Worm (Caenorhabditis elegans) whole organism, young adult: Measurements from ENCODE around the gene B0464.6.
A peak's percentile ranks its signal among the peaks of the same experiment; 100 is the strongest.

Source experiments
- C17E4.6 ChIP-seq: fragments of 200-800 bp; sonication (Bioruptor generic); IDR thresholded peaks from 2 replicates; pipeline ENCODE4 v1.3.6; 2022; ENCODE audit warnings: missing genetic modification reagents, missing genetic modification characterization, missing compliant biosample characterization
- F22D6.2 ChIP-seq: sonication (generic microtip); optimal IDR thresholded peaks from 2 replicates; lab custom pipeline; 2016; ENCODE audit warnings: mild to moderate bottlenecking, missing genetic modification characterization, missing compliant biosample characterization
- F33H1.4 ChIP-seq: fragments of 200-800 bp; sonication (Bioruptor generic); IDR thresholded peaks from 2 replicates; pipeline ENCODE4 v1.3.6; 2022; ENCODE audit warnings: missing genetic modification reagents, missing genetic modification characterization, missing compliant biosample characterization
- F49E8.2 ChIP-seq: sonication (generic microtip); optimal IDR thresholded peaks from 3 replicates; lab custom pipeline; 2017; ENCODE audit warnings: missing genetic modification characterization, mild to moderate bottlenecking, missing compliant biosample characterization, antibody characterized with exemption, moderate library complexity; ENCODE audit not compliant: insufficient read depth
- F57C9.4 ChIP-seq: sonication (generic microtip); optimal IDR thresholded peaks from 2 replicates; lab custom pipeline; 2017; ENCODE audit warnings: mild to moderate bottlenecking, missing genetic modification characterization, missing compliant biosample characterization
- K11D2.4 ChIP-seq: fragments of 200-800 bp; sonication (Bioruptor generic); IDR thresholded peaks from 2 replicates; pipeline ENCODE4 v1.3.6; 2022; ENCODE audit warnings: missing genetic modification reagents, missing genetic modification characterization, missing compliant biosample characterization
- aptf-2 ChIP-seq: fragments of 200-800 bp; sonication (Bioruptor generic); conservative IDR thresholded peaks from 2 replicates; pipeline ENCODE4 v1.3.6; 2022; ENCODE audit warnings: missing genetic modification reagents, missing genetic modification characterization, missing compliant biosample characterization
- atf-7 ChIP-seq: sonication (generic microtip); optimal IDR thresholded peaks from 2 replicates; lab custom pipeline; 2017; ENCODE audit warnings: mild to moderate bottlenecking, missing genetic modification characterization, missing compliant biosample characterization
- attf-5 ChIP-seq: fragments of 200-800 bp; sonication (Bioruptor generic); optimal IDR thresholded peaks from 2 replicates; lab custom pipeline; 2018; ENCODE audit warnings: mild to moderate bottlenecking, missing genetic modification characterization, missing compliant biosample characterization
- cebp-1 ChIP-seq, 2 experiments: fragments of 200-800 bp in 1 of 2; sonication (Bioruptor generic) in 1 of 2; sonication (generic microtip) in 1 of 2; IDR thresholded peaks in 1 of 2; optimal IDR thresholded peaks in 1 of 2; 2 replicates each; pipeline versions ENCODE4 v1.3.6 to Lab custom; 2017 to 2022; ENCODE audit warnings: missing compliant biosample characterization in 2 of 2, missing genetic modification characterization in 2 of 2, mild to moderate bottlenecking in 1 of 2, missing genetic modification reagents in 1 of 2, moderate library complexity in 1 of 2
- cebp-2 ChIP-seq: fragments of 200-800 bp; sonication (Bioruptor generic); IDR thresholded peaks from 2 replicates; pipeline ENCODE4 v1.3.6; 2022; ENCODE audit warnings: missing genetic modification characterization, missing compliant biosample characterization
- ceh-91 ChIP-seq: fragments of 200-800 bp; sonication (Bioruptor generic); IDR thresholded peaks from 2 replicates; pipeline ENCODE4 v1.3.6; 2022; ENCODE audit warnings: missing genetic modification reagents, missing genetic modification characterization, missing compliant biosample characterization
- dox-1 ChIP-seq: fragments of 200-800 bp; sonication (Bioruptor generic); IDR thresholded peaks from 2 replicates; pipeline ENCODE4 v1.3.6; 2022; ENCODE audit warnings: missing genetic modification reagents, missing genetic modification characterization, missing compliant biosample characterization
- egrh-3 ChIP-seq: fragments of 200-800 bp; sonication (Bioruptor generic); IDR thresholded peaks from 2 replicates; pipeline ENCODE4 v1.3.6; 2022; ENCODE audit warnings: missing genetic modification reagents, missing genetic modification characterization, missing compliant biosample characterization
- ets-4 ChIP-seq: fragments of 200-800 bp; sonication (Bioruptor generic); optimal IDR thresholded peaks from 2 replicates; lab custom pipeline; 2018; ENCODE audit warnings: mild to moderate bottlenecking, missing genetic modification characterization, missing compliant biosample characterization
- fkh-3 ChIP-seq: sonication (generic microtip); optimal IDR thresholded peaks from 2 replicates; lab custom pipeline; 2016; ENCODE audit warnings: mild to moderate bottlenecking, missing genetic modification characterization, missing compliant biosample characterization
- hmg-1.2 ChIP-seq: fragments of 200-800 bp; sonication (Bioruptor generic); IDR thresholded peaks from 2 replicates; pipeline ENCODE4 v1.3.6; 2022; ENCODE audit warnings: missing genetic modification reagents, missing genetic modification characterization, missing compliant biosample characterization
- lag-1 ChIP-seq: fragments of 200-800 bp; sonication (Bioruptor generic); IDR thresholded peaks from 2 replicates; pipeline ENCODE4 v1.3.6; 2022; ENCODE audit warnings: missing genetic modification reagents, missing genetic modification characterization, missing compliant biosample characterization
- let-607 ChIP-seq, 2 experiments: fragments of 200-800 bp in 1 of 2; sonication (Bioruptor generic) in 1 of 2; sonication (generic microtip) in 1 of 2; optimal IDR thresholded peaks; 2 replicates each; lab custom pipeline; 2016 to 2018; ENCODE audit warnings: mild to moderate bottlenecking in 2 of 2, missing compliant biosample characterization in 2 of 2, missing genetic modification characterization in 2 of 2, moderate library complexity in 2 of 2, missing genotype in 1 of 2
- lin-26 ChIP-seq: fragments of 200-800 bp; sonication (Bioruptor generic); IDR thresholded peaks from 2 replicates; pipeline ENCODE4 v1.3.6; 2022; ENCODE audit warnings: missing genetic modification reagents, missing genetic modification characterization, missing compliant biosample characterization
- lin-40 ChIP-seq: sonication (generic microtip); optimal IDR thresholded peaks from 2 replicates; lab custom pipeline; 2016; ENCODE audit warnings: missing genetic modification characterization, mild to moderate bottlenecking, missing compliant biosample characterization, missing genotype, missing genetic modification reagents
- lin-54 ChIP-seq: fragments of 200-800 bp; sonication (Bioruptor generic); optimal IDR thresholded peaks from 2 replicates; lab custom pipeline; 2018; ENCODE audit warnings: mild to moderate bottlenecking, missing genetic modification characterization, missing compliant biosample characterization
- lsl-1 ChIP-seq: fragments of 200-800 bp; sonication (Bioruptor generic); optimal IDR thresholded peaks from 2 replicates; lab custom pipeline; 2018; ENCODE audit warnings: mild to moderate bottlenecking, missing genetic modification characterization, moderate library complexity, missing compliant biosample characterization
- madf-6 ChIP-seq: fragments of 200-800 bp; sonication (Bioruptor generic); IDR thresholded peaks from 2 replicates; pipeline ENCODE4 v1.3.6; 2022; ENCODE audit warnings: missing genetic modification reagents, missing genetic modification characterization, missing compliant biosample characterization
- mel-28 ChIP-seq: sonication (generic microtip); optimal IDR thresholded peaks from 2 replicates; lab custom pipeline; 2016; ENCODE audit warnings: borderline replicate concordance, mild to moderate bottlenecking, missing genetic modification characterization, missing compliant biosample characterization
- mxl-1 ChIP-seq: sonication (generic microtip); optimal IDR thresholded peaks from 2 replicates; lab custom pipeline; 2016; ENCODE audit warnings: missing genetic modification characterization, missing compliant biosample characterization
- nfya-1 ChIP-seq: sonication (generic microtip); optimal IDR thresholded peaks from 2 replicates; lab custom pipeline; 2017; ENCODE audit warnings: antibody characterized with exemption, missing compliant biosample characterization, missing genetic modification characterization, borderline replicate concordance; ENCODE audit not compliant: insufficient read depth
- nfyb-1 ChIP-seq: fragments of 200-800 bp; sonication (Bioruptor generic); IDR thresholded peaks from 2 replicates; pipeline ENCODE4 v1.3.6; 2022; ENCODE audit warnings: missing genetic modification reagents, missing genetic modification characterization, missing compliant biosample characterization
- nhr-80 ChIP-seq: sonication (generic microtip); optimal IDR thresholded peaks from 2 replicates; lab custom pipeline; 2016; ENCODE audit warnings: missing genetic modification characterization, missing compliant biosample characterization
- snpc-1.1 ChIP-seq: sonication (generic microtip); optimal IDR thresholded peaks from 2 replicates; lab custom pipeline; 2017; ENCODE audit warnings: missing genetic modification characterization, mild to moderate bottlenecking, missing compliant biosample characterization, antibody characterized with exemption, moderate library complexity, missing genotype, missing genetic modification reagents; ENCODE audit not compliant: insufficient read depth
- sptf-2 ChIP-seq: fragments of 200-800 bp; sonication (Bioruptor generic); optimal IDR thresholded peaks from 2 replicates; lab custom pipeline; 2018; ENCODE audit warnings: mild to moderate bottlenecking, missing genetic modification characterization, missing compliant biosample characterization
- tlf-1 ChIP-seq: fragments of 200-800 bp; sonication (Bioruptor generic); optimal IDR thresholded peaks from 2 replicates; lab custom pipeline; 2018; ENCODE audit warnings: mild to moderate bottlenecking, missing genetic modification characterization, missing compliant biosample characterization
- ztf-18 ChIP-seq: sonication (generic microtip); optimal IDR thresholded peaks from 2 replicates; lab custom pipeline; 2016; ENCODE audit warnings: missing genotype, mild to moderate bottlenecking, missing genetic modification characterization, missing compliant biosample characterization
- ztf-25 ChIP-seq: fragments of 200-800 bp; sonication (Bioruptor generic); IDR thresholded peaks from 2 replicates; pipeline ENCODE4 v1.3.6; 2022; ENCODE audit warnings: missing genetic modification reagents, missing genetic modification characterization, missing compliant biosample characterization
- ztf-26 ChIP-seq: sonication (generic microtip); optimal IDR thresholded peaks from 2 replicates; lab custom pipeline; 2017; ENCODE audit warnings: missing genetic modification characterization, missing compliant biosample characterization

Gene B0464.6

DNA sequence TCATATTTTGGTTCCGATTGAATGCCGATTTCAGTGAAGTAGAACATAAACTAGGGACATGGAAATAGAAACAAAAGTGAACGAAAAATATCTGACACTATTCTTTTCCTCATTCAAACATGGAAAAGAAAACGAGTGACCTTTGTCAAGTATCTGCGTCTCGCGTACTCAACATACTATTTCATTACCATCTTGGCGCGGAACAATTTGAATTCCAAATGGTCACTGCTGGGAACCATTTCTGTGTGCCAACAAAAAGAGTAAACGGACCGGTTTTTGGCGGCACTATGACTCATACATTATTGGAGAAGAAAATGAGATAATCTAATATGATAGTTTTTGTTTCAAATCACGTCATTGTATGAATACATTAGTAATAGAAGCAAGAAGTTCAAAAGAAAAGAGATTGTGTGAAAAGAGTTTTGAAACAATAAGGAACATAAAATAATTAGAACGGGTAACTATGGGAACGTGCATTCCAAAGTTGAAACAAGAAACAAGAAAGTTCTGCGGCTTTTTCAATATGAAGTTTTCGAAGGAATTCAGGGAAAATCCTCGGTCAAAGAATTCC lies 16.7 kb upstream of the B0464.6 start:
- TF ChIP-seq lin-40 (tag; lab: Kevin White, UChicago) (no peak), snpc-1.1 (no peak), mel-28 (tag; lab: Kevin White, UChicago) (no peak), fkh-3 (no peak), ztf-25 (no peak)

DNA sequence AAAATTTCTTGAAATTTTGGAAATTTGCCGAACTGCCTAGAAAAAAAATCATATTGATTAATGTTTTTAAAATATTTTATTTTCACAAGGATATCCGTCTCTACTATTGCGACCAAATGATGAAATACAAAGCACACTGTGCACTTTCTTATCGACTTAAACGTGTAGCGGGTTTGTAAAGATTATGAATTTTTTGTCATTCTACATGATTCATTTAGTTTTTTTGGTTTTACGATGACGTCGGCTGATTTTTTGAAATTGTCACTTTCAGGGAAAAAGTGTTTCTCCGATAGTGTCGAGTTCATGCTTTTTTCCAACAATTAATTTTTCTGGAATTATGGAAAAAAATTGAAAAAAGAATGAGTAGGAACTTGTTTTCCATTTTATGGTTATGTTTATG lies 10.8 kb upstream of the B0464.6 start:
- TF ChIP-seq nhr-80 (tag; lab: Kevin White, UChicago) (peak; percentile 53), hmg-1.2 (GFP tag; lab: Robert Waterston, UW) (no peak)
- TF ChIP-seq, all 124 proteins: peak for 1

DNA sequence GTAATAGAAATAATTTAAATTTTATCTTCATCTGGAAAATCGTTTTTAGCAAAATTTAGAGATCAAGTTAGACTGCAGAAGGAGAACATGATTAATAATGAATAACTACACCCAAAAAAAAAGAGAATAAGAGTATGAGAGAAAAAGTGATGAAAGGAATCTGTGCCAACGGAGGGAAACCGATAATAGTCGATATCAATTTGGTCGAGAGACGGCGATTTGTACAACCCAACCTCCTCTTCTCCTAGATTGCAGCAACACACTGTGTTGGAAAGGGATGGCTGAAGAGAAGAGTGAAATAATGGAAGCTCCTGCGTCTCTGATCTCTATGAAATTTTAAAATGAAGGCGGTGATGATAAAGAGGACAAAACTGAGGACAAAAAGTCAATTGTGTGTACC lies 8.7 kb upstream of the B0464.6 start:
- peak; percentile 34 for TF ChIP-seq attf-5
- TF ChIP-seq nhr-80 (tag; lab: Kevin White, UChicago) = peak; percentile 96
- TF ChIP-seq let-607 (tag; optimal IDR thresholded peaks at IDR 0.05; lab: Kevin White, UChicago) = no peak
- no peak for TF ChIP-seq nfya-1
- 0 out of 2 replicates have a peak, but pooled peaks have one; percentile 24 for TF ChIP-seq nfyb-1 (GFP tag; lab: Robert Waterston, UW)
- TF ChIP-seq ets-4 (GFP tag; lab: Kevin White, UChicago) = peak; percentile 30
- TF ChIP-seq dox-1 (GFP tag; lab: Robert Waterston, UW) = 0 out of 2 replicates have a peak, but pooled peaks have one; percentile 40
- TF ChIP-seq tlf-1 (GFP tag; lab: Kevin White, UChicago) = no peak

- no peak for TF ChIP-seq let-607 (tag; optimal IDR thresholded peaks at IDR 0.05; lab: Kevin White, UChicago)
- TF ChIP-seq lin-26 (GFP tag; lab: Robert Waterston, UW) = no peak
- TF ChIP-seq nhr-80 (tag; lab: Kevin White, UChicago) = peak; percentile 76
Measured at ce11 chrIII:9472464-9472863, 6.7 kb upstream of the B0464.6 start.

- TF ChIP-seq ztf-18 (tag; lab: Kevin White, UChicago) (no peak), F57C9.4 (tag; lab: Kevin White, UChicago) (no peak), tlf-1 (GFP tag; lab: Kevin White, UChicago) (no peak), F33H1.4 (no peak), attf-5 (no peak), F22D6.2 (tag; lab: Kevin White, UChicago) (no peak)
Measured at ce11 chrIII:9471996-9472395, 6.2 kb upstream of the B0464.6 start.

DNA sequence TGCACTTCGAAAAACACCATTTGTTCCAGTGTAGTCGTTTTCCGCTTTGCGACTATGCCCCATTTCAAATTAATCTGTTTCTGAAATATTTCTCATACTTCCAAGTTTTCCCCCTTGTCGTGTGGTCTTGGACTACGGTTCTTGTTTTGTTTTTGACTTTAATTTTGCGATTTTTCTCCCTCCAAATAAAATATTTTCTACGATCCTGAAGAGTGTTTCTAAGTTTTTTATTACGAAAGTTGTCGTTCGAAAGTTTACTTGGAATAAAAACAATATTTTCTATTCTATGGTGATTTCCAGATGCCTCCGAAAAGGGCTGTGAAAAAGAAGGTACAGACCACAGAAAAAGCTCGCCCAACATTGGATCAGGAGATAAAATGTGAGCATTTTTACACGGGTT lies 2.1 kb upstream of the B0464.6 start, which contains the start of gene tag-342:
Gene tag-342 (plus strand): TSS at position 301 of the 400 bp plus-strand sequence.
- TF ChIP-seq cebp-2 (no peak), sptf-2 (GFP tag; lab: Kevin White, UChicago) (no peak)
- TF ChIP-seq, all 124 proteins: peak for 0

DNA sequence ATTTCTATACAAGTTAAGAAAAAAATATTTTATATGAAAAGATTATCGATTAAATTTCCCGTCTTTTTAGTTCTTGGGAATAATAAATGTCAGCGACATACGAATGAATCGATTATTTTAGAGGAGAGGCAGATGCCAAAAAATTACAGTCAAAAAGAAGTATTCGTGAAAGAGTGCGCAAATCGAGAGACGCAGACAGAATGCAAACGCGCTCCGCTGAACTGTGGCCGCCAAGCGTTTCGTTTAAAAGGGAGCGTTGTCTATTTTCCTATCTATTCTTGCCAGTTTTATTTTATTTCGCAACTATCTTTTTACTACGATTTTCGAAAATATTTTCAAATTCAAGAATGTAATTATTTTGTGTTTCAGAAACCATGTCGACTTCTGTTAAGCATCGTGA lies 1.3 kb upstream of the B0464.6 start, which contains the start of gene baf-1:
Gene baf-1 (plus strand): TSS at position 370 of the 400 bp plus-strand sequence.
- TF ChIP-seq atf-7 (tag; lab: Kevin White, UChicago) (peak; percentile 10), lin-54 (GFP tag; lab: Kevin White, UChicago) (peak; percentile 65), lin-26 (GFP tag; lab: Robert Waterston, UW) (no peak), mxl-1 (tag; lab: Kevin White, UChicago) (no peak), C17E4.6 (GFP tag; lab: Robert Waterston, UW) (no peak), lsl-1 (GFP tag; lab: Kevin White, UChicago) (peak; percentile 44), cebp-1 (GFP tag; IDR thresholded peaks at IDR 0.05; lab: Robert Waterston, UW) (peak; percentile 21; the same call in 1 of the 2 replicates), cebp-1 (tag; optimal IDR thresholded peaks at IDR 0.05; lab: Kevin White, UChicago) (peak; percentile 92), fkh-3 (peak; percentile 37), lag-1 (GFP tag; lab: Robert Waterston, UW) (no peak), cebp-2 (no peak), egrh-3 (GFP tag; lab: Robert Waterston, UW) (no peak), F49E8.2 (tag; lab: Kevin White, UChicago) (peak; percentile 20), ztf-18 (tag; lab: Kevin White, UChicago) (peak; percentile 33), ztf-26 (tag; lab: Kevin White, UChicago) (no peak), K11D2.4 (GFP tag; lab: Robert Waterston, UW) (peak; percentile 60; the same call in 1 of the 2 replicates), ceh-91 (GFP tag; lab: Robert Waterston, UW) (peak; percentile 43; the same call in 1 of the 2 replicates), madf-6 (GFP tag; lab: Robert Waterston, UW) (peak; percentile 65), aptf-2 (no peak)
